Fruit fly (Drosophila melanogaster): ENCODE data around the gene CG34428.

The CG34428 gene

dm6 chr3L:13022160-13022853, 39.3 kb upstream of the CG34428 start, which contains the start of gene Adk2 (continued):
- TF ChIP-seq exex (tag; optimal IDR thresholded peaks at IDR 0.05) (peak; percentile 44), zfh1 (GFP tag; IDR thresholded peaks at IDR 0.05) (peak; percentile 61; the same call in 2 of the 3 replicates), HLH54F (GFP tag; optimal IDR thresholded peaks at IDR 0.05) (peak; percentile 23), dm (GFP tag; optimal IDR thresholded peaks at IDR 0.05) (peak; percentile 62), CG1603 (tag; optimal IDR thresholded peaks at IDR 0.05) (peak; percentile 66), Gug (GFP tag; IDR thresholded peaks at IDR 0.05) (peak; percentile 67), CG15514 (GFP tag; optimal IDR thresholded peaks at IDR 0.05) (peak; percentile 67), CG11247 (GFP tag; IDR thresholded peaks at IDR 0.05) (peak; percentile 60), peb (GFP tag; IDR thresholded peaks at IDR 0.05) (no peak), ase (GFP tag; IDR thresholded peaks at IDR 0.05) (0 out of 3 replicates have a peak, but pooled peaks have one; percentile 25), CG32532 (GFP tag; IDR thresholded peaks at IDR 0.05) (peak; percentile 75), lab (GFP tag; optimal IDR thresholded peaks at IDR 0.05) (peak; percentile 22), CG7987 (GFP tag; optimal IDR thresholded peaks at IDR 0.05) (peak; percentile 34), Blimp-1 (GFP tag; optimal IDR thresholded peaks at IDR 0.05) (peak; percentile 3), Taf1 (GFP tag; IDR thresholded peaks at IDR 0.05) (peak; percentile 49; the same call in 1 of the 2 replicates), Ravus (GFP tag; IDR thresholded peaks at IDR 0.05) (no peak), HHEX (GFP tag; optimal IDR thresholded peaks at IDR 0.05) (peak; percentile 33), CG2889 (GFP tag; IDR thresholded peaks at IDR 0.05) (0 out of 3 replicates have a peak, but pooled peaks have one; percentile 47), gsb (GFP tag; IDR thresholded peaks at IDR 0.05) (peak; percentile 40; the same call in 1 of the 2 replicates), HLHmδ (GFP tag; optimal IDR thresholded peaks at IDR 0.05) (peak; percentile 74), Mes4 (GFP tag; optimal IDR thresholded peaks at IDR 0.05) (peak; percentile 11), ci (GFP tag; IDR thresholded peaks at IDR 0.05) (peak; percentile 71), kah (GFP tag; optimal IDR thresholded peaks at IDR 0.05) (peak; percentile 58), cwo (GFP tag; optimal IDR thresholded peaks at IDR 0.05) (peak; percentile 84), sd (tag; optimal IDR thresholded peaks at IDR 0.05) (peak; percentile 82), B-H2 (GFP tag; optimal IDR thresholded peaks at IDR 0.05) (peak; percentile 31), CG9797 (GFP tag; optimal IDR thresholded peaks at IDR 0.05) (peak; percentile 75), ttk (GFP tag; IDR thresholded peaks at IDR 0.05) (peak; percentile 24; the same call in 1 of the 2 replicates), Hsf (GFP tag; optimal IDR thresholded peaks at IDR 0.05) (no peak), vvl (GFP tag; IDR thresholded peaks at IDR 0.05) (peak; percentile 56), B-H1 (GFP tag; IDR thresholded peaks at IDR 0.05) (peak; percentile 20; the same call in 2 of the 3 replicates), CG17328 (GFP tag; IDR thresholded peaks at IDR 0.05) (peak; percentile 13; the same call in 1 of the 2 replicates), cas (GFP tag; IDR thresholded peaks at IDR 0.05) (peak; percentile 34; the same call in 1 of the 2 replicates), kni (GFP tag; optimal IDR thresholded peaks at IDR 0.05) (peak; percentile 41), MESR4 (GFP tag; optimal IDR thresholded peaks at IDR 0.05) (peak; percentile 90), kay (GFP tag; optimal IDR thresholded peaks at IDR 0.05) (peak; percentile 0), D (optimal IDR thresholded peaks at IDR 0.05) (no peak), D (GFP tag; optimal IDR thresholded peaks at IDR 0.05) (no peak), scrt (GFP tag; optimal IDR thresholded peaks at IDR 0.05) (peak; percentile 10), CG6689 (GFP tag; IDR thresholded peaks at IDR 0.05) (peak; percentile 35; the same call in 1 of the 2 replicates), ro (GFP tag; IDR thresholded peaks at IDR 0.05) (0 out of 2 replicates have a peak, but pooled peaks have one; percentile 27), dysf (GFP tag; IDR thresholded peaks at IDR 0.05) (peak; percentile 55; the same call in 2 of the 3 replicates), vfl (GFP tag; optimal IDR thresholded peaks at IDR 0.05) (no peak), ac (GFP tag; optimal IDR thresholded peaks at IDR 0.05) (no peak), gt (GFP tag; IDR thresholded peaks at IDR 0.05) (0 out of 2 replicates have a peak, but pooled peaks have one; percentile 14), Deaf1 (tag; optimal IDR thresholded peaks at IDR 0.05) (peak; percentile 60), dan (GFP tag; IDR thresholded peaks at IDR 0.05) (no peak), klu (GFP tag; IDR thresholded peaks at IDR 0.05) (0 out of 2 replicates have a peak, but pooled peaks have one; percentile 16), NfI (GFP tag; optimal IDR thresholded peaks at IDR 0.05) (peak; percentile 17)

Measured in whole organism, embryonic.